Fruit fly (Drosophila melanogaster): Measurements from ENCODE around the gene CG10195.

Gene CG10195

DNA sequence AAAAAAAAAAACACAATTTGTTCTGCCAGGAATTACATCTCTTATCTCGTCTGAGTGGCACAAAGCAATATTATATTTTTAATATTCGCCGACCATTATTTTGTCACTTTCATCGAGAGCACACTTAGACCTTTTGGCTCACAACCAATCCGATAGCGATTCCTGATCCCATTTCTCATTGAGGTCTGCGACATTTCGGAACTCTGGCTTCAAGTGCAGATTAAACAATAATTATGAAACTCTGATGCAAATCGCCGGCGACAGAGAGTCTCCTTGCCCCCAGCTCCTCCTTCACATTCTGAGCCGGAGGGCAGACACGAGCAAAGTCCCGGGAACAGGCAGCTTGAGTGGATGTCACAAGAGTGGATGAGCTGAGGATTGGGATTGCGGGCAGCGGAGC is 15.4 kb downstream of the CG10195 start:
- TF ChIP-seq psq (optimal IDR thresholded peaks at IDR 0.05), result no peak
- no peak for TF ChIP-seq pan (optimal IDR thresholded peaks at IDR 0.05)
- TF ChIP-seq Dll (optimal IDR thresholded peaks at IDR 0.05), result no peak
- TF ChIP-seq EcR (GFP tag; optimal IDR thresholded peaks at IDR 0.05), result no peak
- TF ChIP-seq CG8478 (optimal IDR thresholded peaks at IDR 0.05), result no peak
- TF ChIP-seq usp (GFP tag; optimal IDR thresholded peaks at IDR 0.05), result no peak

dm6 chr2L:19463824-19464317 is 20.6 kb downstream of the CG10195 start, which contains the start of gene tj:
Gene tj (plus strand): TSS chr2L:19464267.
- TF ChIP-seq Dll (optimal IDR thresholded peaks at IDR 0.05) (peak; percentile 35), pan (optimal IDR thresholded peaks at IDR 0.05) (no peak)

DNA sequence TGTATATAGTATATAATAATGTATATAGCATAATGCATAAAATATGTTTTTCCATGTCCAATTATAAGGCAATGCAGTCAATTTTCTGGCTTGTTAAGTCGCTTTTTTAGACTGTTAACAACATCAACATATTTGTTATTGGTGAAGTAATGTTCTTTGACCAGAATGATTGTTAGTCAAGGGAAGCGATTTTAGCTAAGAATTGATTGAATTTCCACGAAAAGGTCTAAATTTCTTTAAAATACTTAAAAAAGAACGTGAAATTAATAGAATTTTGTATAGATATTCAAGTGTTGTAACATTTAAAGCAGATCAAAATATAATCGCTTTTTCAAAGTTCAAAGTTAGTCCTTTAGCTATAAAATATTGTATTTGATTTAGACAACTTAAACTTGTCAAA is 21.1 kb downstream of the CG10195 start:
- TF ChIP-seq psq (optimal IDR thresholded peaks at IDR 0.05), result no peak
- TF ChIP-seq pan (optimal IDR thresholded peaks at IDR 0.05), result no peak
- TF ChIP-seq usp (GFP tag; optimal IDR thresholded peaks at IDR 0.05), result no peak
- no peak for TF ChIP-seq CG8478 (optimal IDR thresholded peaks at IDR 0.05)
- TF ChIP-seq EcR (GFP tag; optimal IDR thresholded peaks at IDR 0.05), result no peak
- no peak for TF ChIP-seq Dll (optimal IDR thresholded peaks at IDR 0.05)

dm6 chr2L:19462898-19463297 is 21.6 kb downstream of the CG10195 start:
- no peak for TF ChIP-seq pan (optimal IDR thresholded peaks at IDR 0.05)
- TF ChIP-seq Dll (optimal IDR thresholded peaks at IDR 0.05), result no peak
- no peak for TF ChIP-seq EcR (GFP tag; optimal IDR thresholded peaks at IDR 0.05)
- TF ChIP-seq CG8478 (optimal IDR thresholded peaks at IDR 0.05), result no peak
- TF ChIP-seq usp (GFP tag; optimal IDR thresholded peaks at IDR 0.05), result no peak
- TF ChIP-seq psq (optimal IDR thresholded peaks at IDR 0.05), result no peak

DNA sequence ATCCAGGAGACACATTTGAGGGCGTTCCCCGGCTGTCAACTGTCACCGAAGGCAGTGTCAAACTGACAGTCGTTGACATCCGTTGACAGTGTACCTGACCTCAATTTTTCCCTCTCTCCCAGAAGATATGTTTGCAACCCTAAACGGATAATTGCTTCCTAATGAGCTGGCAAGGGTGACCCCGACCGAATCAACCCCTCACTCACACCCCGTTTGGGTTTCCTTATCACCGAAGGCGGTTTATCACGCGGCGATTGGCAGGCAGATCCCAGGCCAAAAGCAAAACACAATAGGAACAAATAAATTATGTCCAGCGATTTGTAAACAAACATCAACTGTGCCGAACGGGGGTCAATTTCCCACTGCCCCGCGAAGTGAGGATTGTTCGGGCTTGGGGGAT is 25.1 kb downstream of the CG10195 start:
- TF ChIP-seq psq (optimal IDR thresholded peaks at IDR 0.05) (no peak), EcR (GFP tag; optimal IDR thresholded peaks at IDR 0.05) (no peak), CG8478 (optimal IDR thresholded peaks at IDR 0.05) (no peak), usp (GFP tag; optimal IDR thresholded peaks at IDR 0.05) (no peak), Dll (optimal IDR thresholded peaks at IDR 0.05) (no peak), pan (optimal IDR thresholded peaks at IDR 0.05) (no peak)

DNA sequence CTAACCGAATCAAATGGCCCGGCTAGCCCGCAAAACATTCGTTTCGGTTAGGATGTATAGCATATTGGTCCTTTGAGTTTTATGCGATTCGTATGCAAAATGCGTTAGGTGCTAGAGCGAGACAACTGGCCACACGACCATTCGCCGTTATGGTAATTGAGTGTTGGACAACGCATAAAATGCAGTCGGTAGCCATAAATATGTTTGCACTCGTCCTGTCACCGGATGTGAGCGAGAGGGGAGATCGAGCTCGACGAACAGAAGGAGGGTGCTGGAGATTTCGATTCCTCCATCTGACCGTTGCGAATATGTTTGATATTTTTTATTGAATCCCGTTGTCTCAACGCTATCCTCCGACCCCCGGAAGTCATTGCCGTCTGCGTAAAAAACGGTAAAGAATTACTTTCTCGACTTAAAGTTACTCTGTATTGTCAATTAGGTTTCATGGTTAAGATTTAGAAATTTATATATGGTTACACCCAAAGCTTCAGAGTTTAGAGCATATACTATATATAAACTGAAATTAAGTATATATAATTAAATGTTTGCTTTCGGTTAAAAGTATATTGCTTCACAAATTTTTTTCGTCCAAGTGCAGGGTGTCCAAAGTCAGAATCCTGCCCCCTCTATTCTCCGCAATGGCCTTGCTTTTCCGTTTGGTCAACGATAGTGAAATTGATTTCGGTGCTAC is 26.5 kb downstream of the CG10195 start:
- TF ChIP-seq CG8478 (optimal IDR thresholded peaks at IDR 0.05) (no peak), usp (GFP tag; optimal IDR thresholded peaks at IDR 0.05) (no peak), pan (optimal IDR thresholded peaks at IDR 0.05) (no peak), psq (optimal IDR thresholded peaks at IDR 0.05) (no peak), EcR (GFP tag; optimal IDR thresholded peaks at IDR 0.05) (no peak), Dll (optimal IDR thresholded peaks at IDR 0.05) (no peak)

DNA sequence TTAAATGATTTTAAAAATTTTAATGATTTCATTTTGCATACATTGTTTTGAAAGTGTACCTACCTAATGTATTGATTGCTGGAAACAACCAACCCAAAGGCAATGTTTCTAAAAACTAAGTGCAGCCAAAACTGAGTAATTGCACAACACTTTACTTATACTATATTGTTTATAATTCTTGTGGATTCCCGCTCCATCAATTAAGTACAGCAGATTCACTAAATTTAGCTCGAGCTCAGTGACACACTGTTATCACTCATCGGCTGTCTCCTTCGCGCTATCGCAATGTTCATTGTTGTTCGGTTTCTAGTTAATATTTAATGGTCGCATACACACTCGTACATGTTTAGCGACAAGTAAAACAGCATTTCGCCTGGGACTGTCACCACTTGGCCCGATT is 28.8 kb downstream of the CG10195 start:
- TF ChIP-seq Dll (optimal IDR thresholded peaks at IDR 0.05), result no peak
- TF ChIP-seq EcR (GFP tag; optimal IDR thresholded peaks at IDR 0.05), result no peak
- no peak for TF ChIP-seq pan (optimal IDR thresholded peaks at IDR 0.05)
- no peak for TF ChIP-seq CG8478 (optimal IDR thresholded peaks at IDR 0.05)
- TF ChIP-seq usp (GFP tag; optimal IDR thresholded peaks at IDR 0.05), result no peak
- TF ChIP-seq psq (optimal IDR thresholded peaks at IDR 0.05), result no peak

DNA sequence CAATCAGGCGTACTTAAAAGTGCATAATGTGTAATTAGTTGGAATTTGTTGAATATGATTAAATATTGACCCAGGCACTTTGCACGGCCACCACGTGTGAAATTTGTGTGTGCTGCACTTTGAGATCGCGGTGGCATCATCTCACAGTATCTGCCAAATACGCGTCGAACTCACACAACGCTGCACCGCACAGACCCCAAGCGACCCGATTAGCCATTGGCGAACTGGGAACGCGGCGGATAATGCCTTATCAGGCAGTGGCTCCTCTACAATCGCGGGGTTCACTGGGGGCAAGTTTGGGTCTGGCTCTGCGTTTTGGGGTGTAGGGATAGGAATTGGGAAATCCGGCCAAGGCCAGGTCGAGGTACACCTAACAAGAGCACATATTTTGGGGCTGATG is 29.3 kb downstream of the CG10195 start:
- TF ChIP-seq EcR (GFP tag; optimal IDR thresholded peaks at IDR 0.05) (no peak), Dll (optimal IDR thresholded peaks at IDR 0.05) (no peak)

- TF ChIP-seq Dll (optimal IDR thresholded peaks at IDR 0.05), result no peak
- TF ChIP-seq usp (GFP tag; optimal IDR thresholded peaks at IDR 0.05), result no peak
- no peak for TF ChIP-seq psq (optimal IDR thresholded peaks at IDR 0.05)
- no peak for TF ChIP-seq CG8478 (optimal IDR thresholded peaks at IDR 0.05)
- peak in 1 of 2 experiments; percentile 93 for TF ChIP-seq EcR (GFP tag; optimal IDR thresholded peaks at IDR 0.05)
- no peak for TF ChIP-seq pan (optimal IDR thresholded peaks at IDR 0.05)
Observed at dm6 chr2L:19454070-19454751, 30.3 kb downstream of the CG10195 start, which contains the start of gene CG10026. Gene CG10026 (plus strand): TSS chr2L:19454256.

- TF ChIP-seq psq (optimal IDR thresholded peaks at IDR 0.05) (no peak), pan (optimal IDR thresholded peaks at IDR 0.05) (no peak), usp (GFP tag; optimal IDR thresholded peaks at IDR 0.05) (no peak), EcR (GFP tag; optimal IDR thresholded peaks at IDR 0.05) (no peak), CG8478 (optimal IDR thresholded peaks at IDR 0.05) (no peak), Dll (optimal IDR thresholded peaks at IDR 0.05) (no peak)
Observed at dm6 chr2L:19453381-19453780, 31.1 kb downstream of the CG10195 start, which contains the start of gene Top2. Gene Top2 (minus strand): TSS chr2L:19453490.

dm6 chr2L:19452535-19453317 is 31.8 kb downstream of the CG10195 start:
- TF ChIP-seq usp (GFP tag; optimal IDR thresholded peaks at IDR 0.05) (no peak), Dll (optimal IDR thresholded peaks at IDR 0.05) (no peak), pan (optimal IDR thresholded peaks at IDR 0.05) (no peak), EcR (GFP tag; optimal IDR thresholded peaks at IDR 0.05) (no peak), psq (optimal IDR thresholded peaks at IDR 0.05) (no peak), CG8478 (optimal IDR thresholded peaks at IDR 0.05) (no peak)

- TF ChIP-seq EcR (GFP tag; optimal IDR thresholded peaks at IDR 0.05), result no peak
- no peak for TF ChIP-seq pan (optimal IDR thresholded peaks at IDR 0.05)
- TF ChIP-seq CG8478 (optimal IDR thresholded peaks at IDR 0.05), result no peak
- TF ChIP-seq usp (GFP tag; optimal IDR thresholded peaks at IDR 0.05), result no peak
- no peak for TF ChIP-seq psq (optimal IDR thresholded peaks at IDR 0.05)
- no peak for TF ChIP-seq Dll (optimal IDR thresholded peaks at IDR 0.05)
Observed at dm6 chr2L:19444734-19445140, 39.8 kb downstream of the CG10195 start, which contains the start of gene Hs2st. Gene Hs2st (minus strand): TSS chr2L:19444750.
